Worm (Caenorhabditis elegans): Measurements from ENCODE around the gene Y44A6D.7.

ce11 chrV:20773647-20774046, 40.9 kb upstream of the Y44A6D.7 start, which contains the start of gene F38A6.5:
- no peak for TF ChIP-seq sox-4 (tag; optimal IDR thresholded peaks at IDR 0.05)
- TF ChIP-seq jun-1 (tag; optimal IDR thresholded peaks at IDR 0.05): no peak
- TF ChIP-seq fos-1 (tag; optimal IDR thresholded peaks at IDR 0.05): no peak
- TF ChIP-seq nhr-28 (tag; optimal IDR thresholded peaks at IDR 0.05): no peak

All from whole organism, L1 larva.